Worm (Caenorhabditis elegans) whole organism, L4/young adult: ENCODE data around the gene rgs-5.

Experiments used
- W03F9.2 ChIP-seq: fragments of 150-350 bp; optimal IDR thresholded peaks from 2 replicates; lab custom pipeline; 2014; ENCODE audit warnings: missing biosample characterization, missing genetic modification characterization
- dao-5 ChIP-seq: sonication (generic microtip); optimal IDR thresholded peaks from 2 replicates; lab custom pipeline; 2016; ENCODE audit warnings: missing genotype, missing genetic modification characterization, moderate library complexity, missing compliant biosample characterization
- him-1 ChIP-seq: sonication (generic microtip); optimal IDR thresholded peaks from 2 replicates; lab custom pipeline; 2016; ENCODE audit warnings: missing genotype, missing genetic modification reagents, missing genetic modification characterization, missing compliant biosample characterization

DNA sequence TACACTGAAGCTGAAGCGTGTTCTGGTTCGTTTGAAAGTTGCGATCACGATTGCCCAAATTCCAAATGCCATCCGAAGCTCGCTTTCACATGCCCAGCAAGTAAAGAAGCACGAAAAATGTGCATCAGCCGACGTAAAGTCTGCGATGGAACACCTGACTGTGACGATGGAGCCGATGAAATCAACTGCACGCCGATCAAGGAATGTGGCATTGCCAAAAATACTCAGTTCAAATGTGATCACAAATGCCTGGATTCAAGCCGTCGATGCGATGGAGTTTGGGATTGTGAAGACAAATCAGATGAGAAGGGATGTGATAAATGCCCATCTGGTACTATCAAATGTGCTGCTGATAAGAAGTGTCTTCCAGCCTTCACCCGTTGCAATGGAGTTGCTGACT, 31.0 kb downstream of the rgs-5 start:
- TF ChIP-seq him-1 (tag; lab: Kevin White, UChicago): no peak
- TF ChIP-seq dao-5 (tag; lab: Kevin White, UChicago): no peak
- no peak for TF ChIP-seq W03F9.2 (tag; lab: Kevin White, UChicago)
